Worm (Caenorhabditis elegans) whole organism, L4 larva: ENCODE measurements around the gene ipla-6.

ENCODE experiments used
- aly-2 ChIP-seq: sonication (generic microtip); optimal IDR thresholded peaks from 2 replicates; lab custom pipeline; 2018; ENCODE audit warnings: missing biosample characterization, missing genetic modification characterization
- egl-27 ChIP-seq: sonication (generic microtip); optimal IDR thresholded peaks from 3 replicates; lab custom pipeline; 2017; ENCODE audit warnings: missing biosample characterization, missing genetic modification reagents, missing genetic modification characterization
- mdl-1 ChIP-seq, 2 experiments: fragments of 150-350 bp in 1 of 2; sonication (generic microtip) in 1 of 2; optimal IDR thresholded peaks; 2 replicates each; lab custom pipeline; 2014 to 2017; ENCODE audit warnings: missing biosample characterization in 2 of 2, missing genetic modification characterization in 2 of 2
- nhr-28 ChIP-seq: fragments of 150-350 bp; optimal IDR thresholded peaks from 2 replicates; lab custom pipeline; 2014; ENCODE audit warnings: missing biosample characterization, missing genetic modification characterization
- nhr-76 ChIP-seq: fragments of 150-350 bp; optimal IDR thresholded peaks from 2 replicates; lab custom pipeline; 2014; ENCODE audit warnings: missing biosample characterization, missing genetic modification characterization
- unc-130 ChIP-seq: sonication (generic microtip); optimal IDR thresholded peaks from 2 replicates; lab custom pipeline; 2016; ENCODE audit warnings: missing genetic modification reagents, missing genetic modification characterization, missing compliant biosample characterization
- unc-39 ChIP-seq: sonication (generic microtip); optimal IDR thresholded peaks from 2 replicates; lab custom pipeline; 2017; ENCODE audit warnings: missing biosample characterization, missing genetic modification characterization
- unc-62 ChIP-seq, 3 experiments: fragments of 150-350 bp in 1 of 3; sonication (generic microtip); optimal IDR thresholded peaks in 2 of 3; peaks in 1 of 3; 1 replicate in 1 of 3; 2 replicates in 2 of 3; lab custom pipeline; 2014 to 2017; ENCODE audit warnings: missing biosample characterization in 3 of 3, missing genetic modification characterization in 3 of 3, missing genetic modification reagents in 3 of 3, missing genotype in 1 of 3
- ztf-11 ChIP-seq: fragments of 150-350 bp; optimal IDR thresholded peaks from 2 replicates; lab custom pipeline; 2014; ENCODE audit warnings: missing biosample characterization, missing genetic modification characterization

DNA sequence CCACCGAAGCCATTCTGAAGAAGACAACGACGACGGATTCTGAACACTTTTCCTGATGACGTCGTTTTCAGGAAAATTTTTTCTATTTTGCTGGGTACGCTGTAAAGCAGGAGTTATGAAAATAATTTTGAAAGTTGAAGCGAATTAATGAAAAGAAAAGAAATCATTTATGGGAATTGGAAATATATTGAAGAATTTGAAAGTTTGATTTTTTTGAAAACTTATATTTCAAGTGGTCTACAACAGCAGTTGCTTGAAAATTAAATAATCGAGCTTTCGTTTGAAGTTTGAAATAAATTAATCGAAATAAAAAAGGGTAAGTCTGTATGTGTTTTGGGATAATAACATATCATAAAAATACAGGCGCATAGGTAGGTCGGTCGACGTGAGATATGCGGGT is 46.5 kb downstream of the ipla-6 start, which contains the start of gene shl-1:
- TF ChIP-seq unc-39 (no peak), mdl-1 (tag; optimal IDR thresholded peaks at IDR 0.05; lab: Kevin White, UChicago) (no peak), ztf-11 (tag; lab: Kevin White, UChicago) (no peak), egl-27 (tag; lab: Kevin White, UChicago) (no peak), aly-2 (tag; lab: Kevin White, UChicago) (no peak), nhr-28 (tag; lab: Kevin White, UChicago) (no peak), nhr-76 (tag; lab: Kevin White, UChicago) (no peak), unc-62 (GFP tag; optimal IDR thresholded peaks at IDR 0.05 in 1 of 2; lab: Kevin White, UChicago) (no peak), unc-62 (tag; optimal IDR thresholded peaks at IDR 0.05; lab: Kevin White, UChicago) (no peak), unc-130 (no peak)
